Worm (Caenorhabditis elegans) whole organism, late embryonic: ENCODE measurements around the gene Y43F4A.4.

ENCODE experiments used
- C38D4.7 ChIP-seq: fragments of 200-800 bp; sonication (Bioruptor generic); optimal IDR thresholded peaks from 2 replicates; lab custom pipeline; 2018; ENCODE audit warnings: mild to moderate bottlenecking, missing genetic modification characterization, moderate library complexity, missing compliant biosample characterization
- F13H6.1 ChIP-seq: sonication (generic microtip); optimal IDR thresholded peaks from 2 replicates; lab custom pipeline; 2016; ENCODE audit warnings: missing genetic modification characterization, missing compliant biosample characterization
- K02D7.2 ChIP-seq: sonication (generic microtip); optimal IDR thresholded peaks from 2 replicates; lab custom pipeline; 2017; ENCODE audit warnings: mild to moderate bottlenecking, missing genetic modification characterization, missing compliant biosample characterization
- K09A11.1 ChIP-seq: sonication (generic microtip); optimal IDR thresholded peaks from 2 replicates; lab custom pipeline; 2017; ENCODE audit warnings: antibody characterized with exemption, mild to moderate bottlenecking, missing genetic modification characterization, missing compliant biosample characterization; ENCODE audit not compliant: insufficient read depth
- T23F11.4 ChIP-seq: fragments of 200-800 bp; sonication (Bioruptor generic); optimal IDR thresholded peaks from 2 replicates; lab custom pipeline; 2018; ENCODE audit warnings: mild to moderate bottlenecking, missing genetic modification characterization, missing compliant biosample characterization
- ahr-1 ChIP-seq: sonication (generic microtip); optimal IDR thresholded peaks from 2 replicates; lab custom pipeline; 2016; ENCODE audit warnings: missing genetic modification characterization, missing compliant biosample characterization
- ama-1 ChIP-seq: fragments of 150-350 bp; optimal IDR thresholded peaks from 2 replicates; lab custom pipeline; 2014
- ceh-14 ChIP-seq: sonication (generic microtip); optimal IDR thresholded peaks from 2 replicates; lab custom pipeline; 2016; ENCODE audit warnings: missing genotype, missing genetic modification characterization, missing compliant biosample characterization
- ceh-2 ChIP-seq: sonication (generic microtip); optimal IDR thresholded peaks from 2 replicates; lab custom pipeline; 2016; ENCODE audit warnings: missing genotype, missing genetic modification characterization, missing compliant biosample characterization
- ceh-34 ChIP-seq: sonication (generic microtip); optimal IDR thresholded peaks from 2 replicates; lab custom pipeline; 2016; ENCODE audit warnings: mild to moderate bottlenecking, missing genetic modification characterization, missing compliant biosample characterization
- ceh-45 ChIP-seq: fragments of 200-800 bp; sonication (Bioruptor generic); IDR thresholded peaks from 2 replicates; pipeline ENCODE4 v1.3.6; 2022; ENCODE audit warnings: missing genetic modification reagents, missing genetic modification characterization, missing compliant biosample characterization
- che-1 ChIP-seq: sonication (generic microtip); optimal IDR thresholded peaks from 2 replicates; lab custom pipeline; 2016; ENCODE audit warnings: mild to moderate bottlenecking, missing genetic modification characterization, missing compliant biosample characterization
- dmd-4 ChIP-seq: sonication (generic microtip); optimal IDR thresholded peaks from 2 replicates; lab custom pipeline; 2016; ENCODE audit warnings: borderline replicate concordance, missing genetic modification characterization, missing compliant biosample characterization
- elt-2 ChIP-seq: sonication (generic microtip); optimal IDR thresholded peaks from 2 replicates; lab custom pipeline; 2016; ENCODE audit warnings: missing genetic modification reagents, missing genetic modification characterization, missing compliant biosample characterization
- eyg-1 ChIP-seq: sonication (generic microtip); optimal IDR thresholded peaks from 2 replicates; lab custom pipeline; 2016; ENCODE audit warnings: missing genotype, missing genetic modification characterization, missing compliant biosample characterization
- fax-1 ChIP-seq: sonication (generic microtip); optimal IDR thresholded peaks from 2 replicates; lab custom pipeline; 2016; ENCODE audit warnings: missing genotype, missing genetic modification characterization, missing compliant biosample characterization
- hlh-13 ChIP-seq: fragments of 200-800 bp; sonication (Bioruptor generic); optimal IDR thresholded peaks from 2 replicates; lab custom pipeline; 2018; ENCODE audit warnings: mild to moderate bottlenecking, missing genetic modification characterization, missing compliant biosample characterization
- hlh-6 ChIP-seq: sonication (generic microtip); optimal IDR thresholded peaks from 2 replicates; lab custom pipeline; 2016; ENCODE audit warnings: missing genotype, missing genetic modification characterization, missing compliant biosample characterization
- lim-6 ChIP-seq: sonication (generic microtip); optimal IDR thresholded peaks from 2 replicates; lab custom pipeline; 2016; ENCODE audit warnings: missing genetic modification characterization, missing compliant biosample characterization
- lin-11 ChIP-seq: fragments of 200-800 bp; sonication (Bioruptor generic); optimal IDR thresholded peaks from 2 replicates; lab custom pipeline; 2018; ENCODE audit warnings: mild to moderate bottlenecking, missing genetic modification characterization, missing compliant biosample characterization
- pat-9 ChIP-seq: fragments of 200-800 bp; sonication (Bioruptor generic); optimal IDR thresholded peaks from 2 replicates; lab custom pipeline; 2018; ENCODE audit warnings: mild to moderate bottlenecking, missing genetic modification characterization, moderate library complexity, missing compliant biosample characterization
- pha-2 ChIP-seq: sonication (generic microtip); optimal IDR thresholded peaks from 2 replicates; lab custom pipeline; 2017; ENCODE audit warnings: mild to moderate bottlenecking, missing genetic modification characterization, missing compliant biosample characterization
- pha-4 ChIP-seq: fragments of 150-350 bp; optimal IDR thresholded peaks from 2 replicates; lab custom pipeline; 2018; ENCODE audit warnings: missing biosample characterization, missing genetic modification reagents, missing genetic modification characterization
- sox-2 ChIP-seq: fragments of 200-800 bp; sonication (Bioruptor generic); IDR thresholded peaks from 2 replicates; pipeline ENCODE4 v1.3.6; 2022; ENCODE audit warnings: missing genetic modification reagents, missing genetic modification characterization, missing compliant biosample characterization
- sox-4 ChIP-seq: sonication (generic microtip); optimal IDR thresholded peaks from 2 replicates; lab custom pipeline; 2017; ENCODE audit warnings: mild to moderate bottlenecking, missing genetic modification characterization, inconsistent platforms, missing compliant biosample characterization
- tbx-2 ChIP-seq: sonication (generic microtip); optimal IDR thresholded peaks from 2 replicates; lab custom pipeline; 2016; ENCODE audit warnings: missing genetic modification characterization, missing compliant biosample characterization
- ttx-3 ChIP-seq: sonication (generic microtip); optimal IDR thresholded peaks from 2 replicates; lab custom pipeline; 2016; ENCODE audit warnings: missing genetic modification reagents, missing genetic modification characterization, missing compliant biosample characterization
- unc-3 ChIP-seq, 2 experiments: fragments of 200-800 bp in 1 of 2; sonication (Bioruptor generic) in 1 of 2; sonication (generic microtip) in 1 of 2; conservative IDR thresholded peaks in 1 of 2; optimal IDR thresholded peaks in 1 of 2; 2 replicates each; pipeline versions ENCODE4 v1.3.6 to Lab custom; 2016 to 2022; ENCODE audit warnings: missing compliant biosample characterization in 2 of 2, missing genetic modification characterization in 2 of 2, missing genetic modification reagents in 1 of 2
- unc-42 ChIP-seq: sonication (generic microtip); optimal IDR thresholded peaks from 2 replicates; lab custom pipeline; 2016; ENCODE audit warnings: missing genotype, missing genetic modification characterization, missing compliant biosample characterization
- unc-55 ChIP-seq: sonication (generic microtip); optimal IDR thresholded peaks from 2 replicates; lab custom pipeline; 2017; ENCODE audit warnings: missing biosample characterization, missing genetic modification reagents, missing genetic modification characterization
- unc-86 ChIP-seq: sonication (generic microtip); optimal IDR thresholded peaks from 2 replicates; lab custom pipeline; 2016; ENCODE audit warnings: missing genetic modification characterization, missing compliant biosample characterization
- zip-5 ChIP-seq: sonication (generic microtip); optimal IDR thresholded peaks from 2 replicates; lab custom pipeline; 2016; ENCODE audit warnings: missing genetic modification characterization, missing compliant biosample characterization
- ztf-16 ChIP-seq: sonication (generic microtip); optimal IDR thresholded peaks from 2 replicates; lab custom pipeline; 2017; ENCODE audit warnings: missing genetic modification characterization, missing compliant biosample characterization

Y43F4A.4 gene

ce11 chrIII:13276958-13277357 is 31.6 kb downstream of the Y43F4A.4 start, which contains the start of gene unc-64:
Gene unc-64, plus strand, starts transcription at chrIII:13277258.
- TF ChIP-seq sox-2 (GFP tag; lab: Robert Waterston, UW): no peak
- no peak for TF ChIP-seq hlh-6
- TF ChIP-seq hlh-13: no peak
- TF ChIP-seq zip-5 (tag; lab: Kevin White, UChicago): no peak
- no peak for TF ChIP-seq unc-42 (tag; lab: Kevin White, UChicago)
- TF ChIP-seq sox-4 (tag; lab: Kevin White, UChicago): no peak
- no peak for TF ChIP-seq lin-11
- TF ChIP-seq unc-3 (GFP tag; conservative IDR thresholded peaks at IDR 0.05; lab: Robert Waterston, UW): no peak
- TF ChIP-seq unc-3 (tag; optimal IDR thresholded peaks at IDR 0.05; lab: Kevin White, UChicago): no peak
- no peak for TF ChIP-seq lim-6 (tag; lab: Kevin White, UChicago)
- TF ChIP-seq che-1: no peak

- TF ChIP-seq unc-55 (GFP tag; lab: Kevin White, UChicago): no peak
- TF ChIP-seq F13H6.1 (tag; lab: Kevin White, UChicago): no peak
- no peak for TF ChIP-seq pha-4 (tag; lab: Kevin White, UChicago)
- TF ChIP-seq, all 69 proteins: peak for 0
These were observed 32.6 kb downstream of the Y43F4A.4 start for ce11 chrIII:13277881-13278500.

ce11 chrIII:13285421-13285820 is 40.0 kb downstream of the Y43F4A.4 start, which contains the start of gene F56A8.8:
Gene F56A8.8, plus strand, starts transcription at chrIII:13285721.
- TF ChIP-seq ama-1 (lab: Kevin White, UChicago): no peak
- TF ChIP-seq T23F11.4 (GFP tag; lab: Kevin White, UChicago): no peak
- TF ChIP-seq ahr-1 (tag; lab: Kevin White, UChicago): no peak
- no peak for TF ChIP-seq eyg-1 (tag; lab: Kevin White, UChicago)

- TF ChIP-seq ttx-3 (tag; lab: Kevin White, UChicago) (peak; percentile 52), sox-4 (tag; lab: Kevin White, UChicago) (peak; percentile 19), unc-86 (tag; lab: Kevin White, UChicago) (peak; percentile 50), ceh-2 (peak; percentile 59), dmd-4 (peak; percentile 22), unc-3 (GFP tag; conservative IDR thresholded peaks at IDR 0.05; lab: Robert Waterston, UW) (peak; percentile 33; the same call in 1 of the 2 replicates), unc-3 (tag; optimal IDR thresholded peaks at IDR 0.05; lab: Kevin White, UChicago) (peak; percentile 8), ceh-14 (tag; lab: Kevin White, UChicago) (peak; percentile 48), pha-2 (tag; lab: Kevin White, UChicago) (peak; percentile 12), ztf-16 (tag; lab: Kevin White, UChicago) (peak; percentile 8), K09A11.1 (tag; lab: Kevin White, UChicago) (peak; percentile 45), ceh-34 (tag; lab: Kevin White, UChicago) (peak; percentile 30), zip-5 (tag; lab: Kevin White, UChicago) (peak; percentile 44), K02D7.2 (tag; lab: Kevin White, UChicago) (peak; percentile 71), C38D4.7 (GFP tag; lab: Kevin White, UChicago) (peak; percentile 22), ceh-45 (GFP tag; lab: Robert Waterston, UW) (peak; percentile 48; the same call in 1 of the 2 replicates), elt-2 (tag; lab: Kevin White, UChicago) (peak; percentile 47), pat-9 (tag; lab: Kevin White, UChicago) (peak; percentile 34), fax-1 (tag; lab: Kevin White, UChicago) (peak; percentile 27), tbx-2 (tag; lab: Kevin White, UChicago) (peak; percentile 48)
- TF ChIP-seq, all 69 proteins: peak for 19; not testable (repeated sequence) for 50
These were observed 47.7 kb downstream of the Y43F4A.4 start, which contains the start of gene set-25 for ce11 chrIII:13292971-13293514. Gene set-25, minus strand, starts transcription at chrIII:13293090.
